Worm (Caenorhabditis elegans) whole organism, midembryonic: ENCODE results near the gene his-31.

Experiments
- flt-1 ChIP-seq: fragments of 200-800 bp; sonication (Bioruptor generic); IDR thresholded peaks from 2 replicates; pipeline ENCODE4 v1.3.6; 2022; ENCODE audit warnings: missing genetic modification characterization, missing compliant biosample characterization
- med-1 ChIP-seq: sonication (generic microtip); optimal IDR thresholded peaks from 2 replicates; lab custom pipeline; 2017; ENCODE audit warnings: missing genetic modification characterization, mild to moderate bottlenecking, missing compliant biosample characterization, antibody characterized with exemption, missing genetic modification reagents; ENCODE audit not compliant: insufficient read depth

ce11 chrIV:8363163-8363562 lies 29.4 kb upstream of the his-31 start, which contains the start of gene D2096.12:
- TF ChIP-seq med-1 (GFP tag; lab: Kevin White, UChicago) (no peak), flt-1 (GFP tag; lab: Robert Waterston, UW) (no peak)
